Worm (Caenorhabditis elegans) whole organism, mixed stage, embryonic: ENCODE measurements around the gene F28B12.1.

Experiments
- M03D4.4 ChIP-seq: sonication (generic microtip); optimal IDR thresholded peaks from 2 replicates; lab custom pipeline; 2017; ENCODE audit warnings: mild to moderate bottlenecking, missing genetic modification characterization, missing compliant biosample characterization
- bed-3 ChIP-seq: fragments of 200-800 bp; sonication (Bioruptor generic); optimal IDR thresholded peaks from 3 replicates; lab custom pipeline; 2018; ENCODE audit warnings: mild to moderate bottlenecking, missing genetic modification characterization, moderate library complexity, missing compliant biosample characterization
- blmp-1 ChIP-seq: fragments of 150-350 bp; optimal IDR thresholded peaks from 2 replicates; lab custom pipeline; 2014; ENCODE audit warnings: missing biosample characterization, missing genetic modification characterization
- ceh-39 ChIP-seq: fragments of 150-350 bp; optimal IDR thresholded peaks from 2 replicates; lab custom pipeline; 2014; ENCODE audit warnings: missing biosample characterization, missing genetic modification characterization
- ceh-43 ChIP-seq: fragments of 200-800 bp; sonication (Bioruptor generic); optimal IDR thresholded peaks from 2 replicates; lab custom pipeline; 2018; ENCODE audit warnings: mild to moderate bottlenecking, missing genetic modification characterization, moderate library complexity, missing compliant biosample characterization
- ceh-83 ChIP-seq: fragments of 200-800 bp; sonication (Bioruptor generic); optimal IDR thresholded peaks from 2 replicates; lab custom pipeline; 2018; ENCODE audit warnings: mild to moderate bottlenecking, missing genetic modification characterization, missing compliant biosample characterization
- ces-1 ChIP-seq: fragments of 150-350 bp; optimal IDR thresholded peaks from 2 replicates; lab custom pipeline; 2014; ENCODE audit warnings: missing biosample characterization, missing genetic modification reagents, missing genetic modification characterization
- cnd-1 ChIP-seq: fragments of 200-800 bp; sonication (Bioruptor generic); optimal IDR thresholded peaks from 2 replicates; lab custom pipeline; 2018; ENCODE audit warnings: mild to moderate bottlenecking, missing genetic modification characterization, missing compliant biosample characterization
- drap-1 ChIP-seq: fragments of 200-800 bp; sonication (Bioruptor generic); optimal IDR thresholded peaks from 3 replicates; lab custom pipeline; 2018; ENCODE audit warnings: mild to moderate bottlenecking, missing genetic modification characterization, missing compliant biosample characterization
- elt-1 ChIP-seq: sonication (generic microtip); optimal IDR thresholded peaks from 2 replicates; lab custom pipeline; 2017; ENCODE audit warnings: missing genetic modification characterization, mild to moderate bottlenecking, missing compliant biosample characterization, antibody characterized with exemption, moderate library complexity, borderline replicate concordance; ENCODE audit not compliant: insufficient read depth
- elt-3 ChIP-seq: fragments of 150-350 bp; optimal IDR thresholded peaks from 2 replicates; lab custom pipeline; 2014; ENCODE audit warnings: missing biosample characterization, missing genetic modification characterization
- flh-1 ChIP-seq: fragments of 200-800 bp; sonication (Bioruptor generic); optimal IDR thresholded peaks from 2 replicates; lab custom pipeline; 2018; ENCODE audit warnings: mild to moderate bottlenecking, missing genetic modification characterization, moderate library complexity, missing compliant biosample characterization
- ham-2 ChIP-seq: fragments of 200-800 bp; sonication (Bioruptor generic); optimal IDR thresholded peaks from 2 replicates; lab custom pipeline; 2018; ENCODE audit warnings: mild to moderate bottlenecking, missing genetic modification characterization, missing compliant biosample characterization
- hlh-1 ChIP-seq: fragments of 150-350 bp; optimal IDR thresholded peaks from 2 replicates; lab custom pipeline; 2014; ENCODE audit warnings: missing biosample characterization, missing genetic modification reagents, missing genetic modification characterization
- lin-13 ChIP-seq: fragments of 150-350 bp; optimal IDR thresholded peaks from 2 replicates; lab custom pipeline; 2014; ENCODE audit warnings: missing biosample characterization, missing genetic modification characterization
- lin-32 ChIP-seq: fragments of 200-800 bp; sonication (Bioruptor generic); optimal IDR thresholded peaks from 2 replicates; lab custom pipeline; 2018; ENCODE audit warnings: mild to moderate bottlenecking, missing genetic modification characterization, missing compliant biosample characterization
- lsy-2 ChIP-seq: fragments of 150-350 bp; optimal IDR thresholded peaks from 2 replicates; lab custom pipeline; 2014; ENCODE audit warnings: missing biosample characterization, missing genetic modification characterization
- mep-1 ChIP-seq: fragments of 150-350 bp; optimal IDR thresholded peaks from 2 replicates; lab custom pipeline; 2017; ENCODE audit warnings: missing biosample characterization, missing genetic modification reagents, missing genetic modification characterization, inconsistent platforms
- mls-2 ChIP-seq: sonication (generic microtip); optimal IDR thresholded peaks from 2 replicates; lab custom pipeline; 2016; ENCODE audit warnings: mild to moderate bottlenecking, missing genetic modification characterization, moderate library complexity, missing compliant biosample characterization
- nhr-12 ChIP-seq: fragments of 150-350 bp; optimal IDR thresholded peaks from 2 replicates; lab custom pipeline; 2014; ENCODE audit warnings: missing biosample characterization, missing genetic modification characterization
- nhr-2 ChIP-seq: fragments of 150-350 bp; optimal IDR thresholded peaks from 2 replicates; lab custom pipeline; 2014; ENCODE audit warnings: missing biosample characterization, missing genetic modification characterization
- nhr-28 ChIP-seq: fragments of 150-350 bp; optimal IDR thresholded peaks from 2 replicates; lab custom pipeline; 2014; ENCODE audit warnings: missing biosample characterization, missing genetic modification characterization
- pha-4 ChIP-seq: fragments of 150-350 bp; optimal IDR thresholded peaks from 2 replicates; lab custom pipeline; 2018; ENCODE audit warnings: missing biosample characterization, missing genetic modification reagents, missing genetic modification characterization
- sem-2 ChIP-seq: fragments of 200-800 bp; sonication (Bioruptor generic); optimal IDR thresholded peaks from 2 replicates; lab custom pipeline; 2018; ENCODE audit warnings: mild to moderate bottlenecking, missing genetic modification characterization, missing compliant biosample characterization
- snpc-4 ChIP-seq: fragments of 150-350 bp; optimal IDR thresholded peaks from 2 replicates; lab custom pipeline; 2014; ENCODE audit warnings: missing biosample characterization, missing genetic modification characterization
- sptf-1 ChIP-seq: sonication (generic microtip); optimal IDR thresholded peaks from 2 replicates; lab custom pipeline; 2017; ENCODE audit warnings: mild to moderate bottlenecking, missing genetic modification characterization, moderate library complexity, missing compliant biosample characterization
- tbx-8 ChIP-seq: fragments of 200-800 bp; sonication (Bioruptor generic); optimal IDR thresholded peaks from 2 replicates; lab custom pipeline; 2018; ENCODE audit warnings: mild to moderate bottlenecking, missing genetic modification characterization, moderate library complexity, missing compliant biosample characterization
- unc-120 ChIP-seq: sonication (generic microtip); optimal IDR thresholded peaks from 2 replicates; lab custom pipeline; 2017; ENCODE audit warnings: missing genetic modification characterization, missing compliant biosample characterization; ENCODE audit not compliant: poor library complexity, severe bottlenecking
- unc-39 ChIP-seq: fragments of 150-350 bp; optimal IDR thresholded peaks from 2 replicates; lab custom pipeline; 2014; ENCODE audit warnings: missing biosample characterization, missing genetic modification characterization
- unc-62 ChIP-seq: fragments of 150-350 bp; optimal IDR thresholded peaks from 2 replicates; lab custom pipeline; 2014; ENCODE audit warnings: missing biosample characterization, missing genetic modification reagents, missing genetic modification characterization
- zip-8 ChIP-seq: fragments of 150-350 bp; optimal IDR thresholded peaks from 2 replicates; lab custom pipeline; 2014; ENCODE audit warnings: missing biosample characterization, missing genetic modification characterization
- ztf-11 ChIP-seq: fragments of 150-350 bp; optimal IDR thresholded peaks from 2 replicates; lab custom pipeline; 2014; ENCODE audit warnings: missing biosample characterization, missing genetic modification characterization

The F28B12.1 gene

DNA sequence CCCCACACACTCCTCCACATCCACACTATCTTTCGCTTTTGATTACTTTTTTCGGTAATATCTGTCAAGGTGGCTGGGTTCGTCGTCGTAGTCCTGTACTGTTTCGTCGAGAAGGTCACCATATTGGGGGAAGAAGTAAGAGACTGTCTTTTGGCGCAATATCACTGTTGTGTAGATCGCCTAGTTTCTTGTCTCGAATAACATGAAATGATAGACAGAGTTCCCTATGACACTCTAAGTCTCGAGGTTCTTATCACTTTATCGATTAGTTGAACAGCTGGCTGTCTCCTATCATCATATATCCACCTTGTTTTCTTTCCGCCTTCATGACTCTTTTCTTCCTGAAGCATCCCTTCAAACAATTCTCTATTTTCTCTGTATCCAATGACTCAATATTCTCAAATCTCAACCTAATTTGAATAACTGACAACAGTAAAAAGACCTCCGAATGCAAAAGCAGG, 8.7 kb upstream of the F28B12.1 start:
- TF ChIP-seq hlh-1 (tag; lab: Kevin White, UChicago) (peak; percentile 63), cnd-1 (tag; lab: Kevin White, UChicago) (no peak), unc-39 (tag; lab: Kevin White, UChicago) (no peak), unc-62 (GFP tag; lab: Kevin White, UChicago) (peak; percentile 70), mls-2 (tag; lab: Kevin White, UChicago) (no peak), nhr-12 (tag; lab: Kevin White, UChicago) (no peak)
- TF ChIP-seq, all 35 proteins: peak for 2

DNA sequence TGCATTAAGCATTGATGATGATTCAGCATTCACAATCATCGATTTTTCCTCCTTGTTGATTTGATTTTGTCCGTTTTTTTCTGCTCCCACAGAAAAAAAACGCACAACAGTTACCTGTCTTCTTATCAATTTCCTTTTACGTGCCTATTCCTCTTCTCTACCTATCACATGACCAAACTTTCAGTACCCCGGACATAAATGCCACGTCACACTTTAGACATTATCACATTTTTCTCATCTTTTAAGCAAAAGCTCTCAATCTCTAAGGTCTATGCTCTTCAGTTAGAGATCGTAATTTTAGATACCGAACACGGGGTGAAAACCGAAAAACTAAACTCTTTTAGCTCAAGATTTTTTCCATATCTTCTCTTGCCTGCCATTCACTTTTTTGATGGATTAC, 6.7 kb upstream of the F28B12.1 start:
- TF ChIP-seq unc-39 (tag; lab: Kevin White, UChicago) (no peak), lin-32 (GFP tag; lab: Kevin White, UChicago) (no peak), cnd-1 (tag; lab: Kevin White, UChicago) (no peak)

DNA sequence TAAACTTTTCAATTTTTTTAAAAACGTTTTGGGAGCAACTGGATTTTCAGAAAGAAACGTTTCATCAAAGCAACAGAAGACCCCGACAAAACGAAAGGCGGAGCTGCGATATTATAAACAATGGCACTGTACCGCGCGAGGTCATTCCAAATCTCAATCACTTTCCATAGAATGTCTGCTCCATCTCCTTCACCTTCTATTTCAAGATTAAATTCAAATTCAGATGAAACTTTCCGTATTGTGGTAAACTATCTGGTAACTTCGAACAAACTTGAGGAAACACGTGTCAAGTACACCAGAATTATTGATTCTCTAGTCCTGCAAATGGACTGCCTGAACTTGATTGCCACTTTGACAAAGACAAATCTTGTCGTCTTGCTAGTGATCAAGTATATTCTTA, 1.9 kb upstream of the F28B12.1 start, which contains the start of gene F28B12.6:
TSS of gene F28B12.6 (plus strand) at position 49 of the 400 bp plus-strand sequence.
- TF ChIP-seq ztf-11 (tag; lab: Kevin White, UChicago) = no peak
- TF ChIP-seq ces-1 = no peak
- no peak for TF ChIP-seq zip-8 (tag; lab: Kevin White, UChicago)
- no peak for TF ChIP-seq bed-3
- no peak for TF ChIP-seq nhr-2 (tag; lab: Kevin White, UChicago)
- no peak for TF ChIP-seq ceh-39 (tag; lab: Kevin White, UChicago)
- TF ChIP-seq sem-2 (GFP tag; lab: Kevin White, UChicago) = no peak
- no peak for TF ChIP-seq nhr-12 (tag; lab: Kevin White, UChicago)
- TF ChIP-seq elt-3 = no peak
- no peak for TF ChIP-seq hlh-1 (tag; lab: Kevin White, UChicago)
- no peak for TF ChIP-seq tbx-8 (GFP tag; lab: Kevin White, UChicago)

DNA sequence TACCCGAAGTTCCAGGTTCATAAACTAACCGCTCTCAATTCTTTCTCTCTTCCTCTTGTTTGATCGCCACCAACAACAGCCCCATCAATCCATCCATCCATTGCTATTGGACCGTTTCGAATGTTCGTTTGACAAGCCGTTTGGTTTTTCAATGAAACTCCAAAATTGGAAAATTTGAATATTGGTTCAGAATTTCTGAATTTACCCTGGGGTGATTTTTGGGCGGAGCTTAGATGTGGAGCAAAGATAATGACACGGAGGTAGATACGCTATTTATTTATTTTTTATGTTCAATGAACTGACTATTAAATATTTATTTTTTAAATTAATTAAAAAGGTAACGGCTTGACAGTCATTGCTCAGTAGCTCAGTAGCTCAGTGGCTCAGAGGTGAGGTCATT, 1.5 kb downstream of the F28B12.1 start, which contains the start of gene B0034.2:
TSS of gene B0034.2 (minus strand) at position 101 of the 400 bp plus-strand sequence.
- TF ChIP-seq elt-1 (tag; lab: Kevin White, UChicago) (no peak), drap-1 (no peak), ham-2 (GFP tag; lab: Kevin White, UChicago) (no peak), ceh-43 (GFP tag; lab: Kevin White, UChicago) (no peak), sem-2 (GFP tag; lab: Kevin White, UChicago) (no peak), unc-62 (GFP tag; lab: Kevin White, UChicago) (no peak), sptf-1 (tag; lab: Kevin White, UChicago) (no peak), unc-120 (tag; lab: Kevin White, UChicago) (no peak)

- TF ChIP-seq mep-1 (tag; lab: Kevin White, UChicago) (no peak), ceh-43 (GFP tag; lab: Kevin White, UChicago) (no peak), sptf-1 (tag; lab: Kevin White, UChicago) (no peak), nhr-2 (tag; lab: Kevin White, UChicago) (no peak), blmp-1 (no peak), lsy-2 (tag; lab: Kevin White, UChicago) (no peak), sem-2 (GFP tag; lab: Kevin White, UChicago) (no peak), M03D4.4 (tag; lab: Kevin White, UChicago) (no peak), zip-8 (tag; lab: Kevin White, UChicago) (no peak), bed-3 (no peak), elt-3 (no peak), hlh-1 (tag; lab: Kevin White, UChicago) (no peak), flh-1 (GFP tag; lab: Kevin White, UChicago) (no peak), ceh-39 (tag; lab: Kevin White, UChicago) (no peak), mls-2 (tag; lab: Kevin White, UChicago) (no peak), elt-1 (tag; lab: Kevin White, UChicago) (no peak), unc-120 (tag; lab: Kevin White, UChicago) (no peak)
Observed at ce11 chrII:5945818-5946217, 3.1 kb downstream of the F28B12.1 start.

DNA sequence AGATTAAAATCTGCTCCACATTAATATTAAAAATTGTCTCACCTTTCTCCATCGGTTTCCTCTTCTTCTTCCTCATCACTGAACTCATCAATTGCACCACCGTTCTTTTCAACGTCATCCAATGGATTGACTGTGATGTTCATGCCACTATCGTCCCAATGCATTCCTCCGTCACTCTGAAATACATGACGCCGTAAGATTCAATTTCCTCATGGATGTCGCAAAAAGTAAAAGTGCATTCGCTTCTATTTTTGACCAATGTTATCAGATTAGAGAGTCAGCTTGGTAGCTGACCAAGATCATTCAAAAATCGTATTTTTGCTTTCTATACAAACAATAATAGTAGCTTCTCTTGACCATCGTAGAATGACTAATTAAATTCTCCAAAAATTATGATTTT, 3.7 kb downstream of the F28B12.1 start:
- no peak for TF ChIP-seq lin-13 (tag; lab: Kevin White, UChicago)
- no peak for TF ChIP-seq pha-4 (tag; lab: Kevin White, UChicago)
- TF ChIP-seq ham-2 (GFP tag; lab: Kevin White, UChicago) = no peak
- no peak for TF ChIP-seq snpc-4 (tag; lab: Kevin White, UChicago)
- TF ChIP-seq ceh-83 (GFP tag; lab: Kevin White, UChicago) = no peak
- no peak for TF ChIP-seq sptf-1 (tag; lab: Kevin White, UChicago)
- no peak for TF ChIP-seq nhr-28 (tag; lab: Kevin White, UChicago)
- TF ChIP-seq cnd-1 (tag; lab: Kevin White, UChicago) = no peak
- TF ChIP-seq drap-1 = no peak
